Fruit fly (Drosophila melanogaster): ENCODE data around the gene Diedel.
A peak's percentile ranks its signal among the peaks of the same experiment; 100 is the strongest.

Gene Diedel

DNA sequence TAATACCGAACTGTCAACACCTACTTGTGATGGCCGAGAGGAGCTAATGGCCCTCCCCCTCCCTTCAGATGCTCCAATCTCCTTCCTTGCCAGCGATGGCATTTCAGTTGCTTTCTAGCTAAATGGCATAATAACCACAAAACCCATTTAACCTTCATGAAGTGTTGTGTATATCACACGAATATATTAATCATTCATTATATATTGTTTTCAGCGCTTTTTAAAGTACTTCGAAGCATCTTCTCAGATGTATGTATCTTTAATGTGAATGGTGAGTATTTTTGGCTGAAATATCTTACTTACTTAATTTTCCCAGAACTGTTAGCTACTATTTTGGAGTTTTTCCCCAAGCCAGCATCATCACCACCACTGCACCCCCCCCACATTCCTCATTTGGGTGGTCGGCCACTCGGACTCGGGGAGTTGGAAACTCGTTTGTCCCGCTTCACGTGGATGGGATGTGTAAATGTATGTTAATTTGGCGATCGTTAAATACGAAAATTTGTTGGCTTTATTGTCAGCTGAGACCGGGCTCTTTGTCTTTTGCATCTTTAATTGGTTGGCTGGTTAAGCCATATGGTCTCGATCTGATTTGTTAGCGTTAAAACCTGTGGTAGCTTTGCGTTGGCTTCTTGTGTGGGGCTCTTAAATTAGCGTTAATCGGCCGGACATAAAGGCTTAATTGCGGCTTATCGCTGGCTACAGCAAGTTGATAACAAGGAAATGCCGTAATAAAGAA is 18.8 kb downstream of the Diedel start:
- TF ChIP-seq fd96Ca (GFP tag; IDR thresholded peaks at IDR 0.05), result no peak
- no peak for TF ChIP-seq CG4496 (GFP tag; IDR thresholded peaks at IDR 0.05)
- no peak for TF ChIP-seq CG14655 (GFP tag; optimal IDR thresholded peaks at IDR 0.05)

DNA sequence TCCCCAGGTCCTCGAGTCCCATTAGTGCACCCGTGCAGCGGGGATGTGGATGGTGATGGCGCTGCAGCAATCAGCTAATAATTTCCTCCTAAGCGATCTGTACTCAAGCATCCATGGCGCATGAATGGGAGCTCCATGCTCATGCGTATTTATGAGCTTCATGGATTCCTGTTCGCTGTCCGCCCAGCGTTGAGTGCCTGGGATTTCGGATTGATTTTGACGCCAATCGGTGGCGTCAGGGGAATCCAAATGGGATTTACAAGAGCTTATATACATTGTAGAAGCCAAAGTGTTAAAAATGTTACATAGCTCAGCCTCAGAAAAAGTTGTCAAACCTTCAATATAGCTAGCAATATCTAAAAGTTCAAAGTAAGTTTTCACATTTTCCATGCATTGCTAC is 21.8 kb downstream of the Diedel start, which contains the start of gene ND-20L:
Gene ND-20L, plus strand, starts transcription at position 301 of the 400 bp plus-strand sequence.
- TF ChIP-seq CG12605 (GFP tag; IDR thresholded peaks at IDR 0.05), result no peak
- TF ChIP-seq CG14655 (GFP tag; optimal IDR thresholded peaks at IDR 0.05), result no peak
- TF ChIP-seq CG9948 (tag; optimal IDR thresholded peaks at IDR 0.05), result no peak
- no peak for TF ChIP-seq fd96Ca (GFP tag; IDR thresholded peaks at IDR 0.05)
- TF ChIP-seq CG15710 (tag; optimal IDR thresholded peaks at IDR 0.05), result no peak
- TF ChIP-seq gl (tag; optimal IDR thresholded peaks at IDR 0.05), result no peak

DNA sequence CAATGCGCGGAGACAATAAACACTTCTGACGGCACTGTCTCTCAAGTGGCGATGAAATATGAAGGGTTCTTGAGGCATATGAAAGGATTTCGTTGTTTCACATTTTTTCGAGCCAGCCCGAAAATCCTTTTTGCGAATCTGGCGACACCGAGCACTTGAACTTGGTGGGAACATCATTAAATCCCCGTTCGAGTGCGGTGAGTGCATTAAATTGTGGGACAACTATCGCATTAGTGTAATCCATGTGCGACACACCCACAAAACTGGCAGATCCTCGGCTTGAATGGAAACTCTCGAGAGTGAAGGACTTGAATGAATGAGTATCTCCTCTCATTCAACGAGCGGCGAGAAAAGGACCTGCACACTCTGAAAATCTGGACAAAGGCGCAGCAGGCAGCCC is 23.1 kb downstream of the Diedel start:
- TF ChIP-seq CG34367 (tag; optimal IDR thresholded peaks at IDR 0.05), result no peak
- TF ChIP-seq CG8301 (tag; optimal IDR thresholded peaks at IDR 0.05), result no peak
- no peak for TF ChIP-seq CG13204 (GFP tag; optimal IDR thresholded peaks at IDR 0.05)
- no peak for TF ChIP-seq CG17806 (tag; optimal IDR thresholded peaks at IDR 0.05)
- no peak for TF ChIP-seq fd96Ca (GFP tag; IDR thresholded peaks at IDR 0.05)
- TF ChIP-seq Pif1A (GFP tag; optimal IDR thresholded peaks at IDR 0.05), result no peak
- no peak for TF ChIP-seq Ets98B (GFP tag; IDR thresholded peaks at IDR 0.05)
- TF ChIP-seq CG32121 (GFP tag; IDR thresholded peaks at IDR 0.05), result no peak
- TF ChIP-seq Pif1B (GFP tag; optimal IDR thresholded peaks at IDR 0.05), result no peak
- TF ChIP-seq gl (tag; optimal IDR thresholded peaks at IDR 0.05), result no peak
- no peak for TF ChIP-seq D1 (tag; optimal IDR thresholded peaks at IDR 0.05)
- TF ChIP-seq CG10348 (GFP tag; IDR thresholded peaks at IDR 0.05), result no peak
- TF ChIP-seq CG14655 (GFP tag; optimal IDR thresholded peaks at IDR 0.05), result no peak
- no peak for TF ChIP-seq CG9948 (tag; optimal IDR thresholded peaks at IDR 0.05)
- no peak for TF ChIP-seq CG8159 (tag; optimal IDR thresholded peaks at IDR 0.05)
- TF ChIP-seq Snoo (tag; optimal IDR thresholded peaks at IDR 0.05), result no peak
- TF ChIP-seq CG15710 (tag; optimal IDR thresholded peaks at IDR 0.05), result no peak
- TF ChIP-seq CG12605 (GFP tag; IDR thresholded peaks at IDR 0.05), result no peak
- TF ChIP-seq rn (GFP tag; IDR thresholded peaks at IDR 0.05), result no peak
- no peak for TF ChIP-seq EcR (GFP tag; optimal IDR thresholded peaks at IDR 0.05)

DNA sequence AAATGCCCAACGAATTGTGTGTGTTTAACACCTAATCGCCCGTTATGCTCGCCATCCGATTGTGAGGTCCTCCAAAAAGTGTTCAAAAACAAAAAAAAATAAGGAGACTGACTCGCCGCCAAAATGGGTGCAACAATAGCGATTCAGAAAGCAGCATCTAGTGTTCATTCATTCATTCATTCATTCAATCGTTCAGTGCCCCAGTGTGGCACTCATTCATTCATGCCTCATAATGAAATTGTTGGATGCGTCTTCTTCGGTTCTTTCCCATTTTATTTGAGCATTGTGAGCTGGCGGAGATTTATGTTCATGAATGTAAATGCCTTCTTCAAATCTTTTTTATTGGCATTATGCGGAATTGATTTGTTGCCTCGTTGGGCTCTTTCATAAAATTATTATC is 24.3 kb downstream of the Diedel start:
- TF ChIP-seq CG34367 (tag; optimal IDR thresholded peaks at IDR 0.05) (no peak), CG8159 (tag; optimal IDR thresholded peaks at IDR 0.05) (no peak), CG9948 (tag; optimal IDR thresholded peaks at IDR 0.05) (no peak), Pif1A (GFP tag; optimal IDR thresholded peaks at IDR 0.05) (no peak)

DNA sequence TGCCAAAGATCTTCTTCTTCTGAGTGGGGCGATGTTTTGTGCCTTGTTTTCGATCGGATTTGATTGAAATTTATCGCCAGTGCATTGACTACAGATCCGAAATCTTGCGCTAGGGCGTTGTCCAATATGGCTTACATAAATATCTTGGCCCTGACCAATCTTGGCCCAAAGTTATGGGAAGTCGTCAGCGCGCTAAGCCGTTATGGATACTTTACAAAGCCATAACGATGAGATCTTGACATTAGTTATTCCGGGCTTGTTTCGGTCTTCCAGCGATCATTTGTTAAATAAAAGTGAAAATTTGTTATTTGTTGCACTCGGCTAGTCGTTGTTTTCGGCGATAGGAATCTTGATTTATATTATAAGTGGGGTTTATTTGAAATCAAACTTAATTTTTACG is 24.8 kb downstream of the Diedel start:
- TF ChIP-seq CG8159 (tag; optimal IDR thresholded peaks at IDR 0.05) (no peak), Snoo (tag; optimal IDR thresholded peaks at IDR 0.05) (no peak), CG9948 (tag; optimal IDR thresholded peaks at IDR 0.05) (no peak), D1 (tag; optimal IDR thresholded peaks at IDR 0.05) (no peak)

DNA sequence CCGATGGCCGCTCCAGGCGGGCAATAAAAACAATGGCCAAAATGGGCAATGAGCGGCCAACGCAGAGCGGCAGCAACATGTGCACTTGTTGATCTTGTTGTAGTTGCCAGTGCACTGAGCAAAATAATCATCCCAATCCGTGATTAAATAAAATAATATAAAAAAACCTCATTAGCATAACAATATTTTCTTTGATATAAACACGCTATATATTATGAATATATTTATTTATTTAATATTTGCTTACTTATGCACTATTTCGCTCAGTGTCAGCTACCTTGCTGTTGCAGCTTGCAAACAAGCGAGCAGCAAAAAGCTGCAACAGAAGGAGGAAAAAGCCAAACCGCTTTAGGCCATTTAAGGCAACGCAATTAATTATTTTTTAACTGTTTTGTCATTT is 25.7 kb downstream of the Diedel start:
- TF ChIP-seq Ets98B (GFP tag; IDR thresholded peaks at IDR 0.05), result peak; percentile 63
- peak; percentile 45; the same call in 2 of the 3 replicates for TF ChIP-seq fd96Ca (GFP tag; IDR thresholded peaks at IDR 0.05)
- peak; percentile 59; the same call in 1 of the 2 replicates for TF ChIP-seq CG32121 (GFP tag; IDR thresholded peaks at IDR 0.05)
- TF ChIP-seq CG8301 (tag; optimal IDR thresholded peaks at IDR 0.05), result peak; percentile 56
- TF ChIP-seq CG8159 (tag; optimal IDR thresholded peaks at IDR 0.05), result peak; percentile 87
- TF ChIP-seq CG4496 (GFP tag; IDR thresholded peaks at IDR 0.05), result peak; percentile 73; the same call in 2 of the 3 replicates
- peak; percentile 52 for TF ChIP-seq Snoo (tag; optimal IDR thresholded peaks at IDR 0.05)
- no peak for TF ChIP-seq CG10348 (GFP tag; IDR thresholded peaks at IDR 0.05)
- peak; percentile 64 for TF ChIP-seq CG13204 (GFP tag; optimal IDR thresholded peaks at IDR 0.05)
- TF ChIP-seq CG12605 (GFP tag; IDR thresholded peaks at IDR 0.05), result peak; percentile 27; the same call in 1 of the 2 replicates
- peak; percentile 78 for TF ChIP-seq CG9948 (tag; optimal IDR thresholded peaks at IDR 0.05)
- peak; percentile 83 for TF ChIP-seq CG15710 (tag; optimal IDR thresholded peaks at IDR 0.05)
- peak; percentile 69 for TF ChIP-seq CG34367 (tag; optimal IDR thresholded peaks at IDR 0.05)
- TF ChIP-seq EcR (GFP tag; optimal IDR thresholded peaks at IDR 0.05), result no peak
- TF ChIP-seq CG14655 (GFP tag; optimal IDR thresholded peaks at IDR 0.05), result peak; percentile 75
- peak; percentile 84 for TF ChIP-seq CG17806 (tag; optimal IDR thresholded peaks at IDR 0.05)
- TF ChIP-seq Pif1A (GFP tag; optimal IDR thresholded peaks at IDR 0.05), result peak; percentile 50
- TF ChIP-seq rn (GFP tag; IDR thresholded peaks at IDR 0.05), result 0 out of 2 replicates have a peak, but pooled peaks have one; percentile 29
- peak; percentile 15 for TF ChIP-seq gl (tag; optimal IDR thresholded peaks at IDR 0.05)
- TF ChIP-seq D1 (tag; optimal IDR thresholded peaks at IDR 0.05), result peak; percentile 48
- TF ChIP-seq Pif1B (GFP tag; optimal IDR thresholded peaks at IDR 0.05), result peak; percentile 75

DNA sequence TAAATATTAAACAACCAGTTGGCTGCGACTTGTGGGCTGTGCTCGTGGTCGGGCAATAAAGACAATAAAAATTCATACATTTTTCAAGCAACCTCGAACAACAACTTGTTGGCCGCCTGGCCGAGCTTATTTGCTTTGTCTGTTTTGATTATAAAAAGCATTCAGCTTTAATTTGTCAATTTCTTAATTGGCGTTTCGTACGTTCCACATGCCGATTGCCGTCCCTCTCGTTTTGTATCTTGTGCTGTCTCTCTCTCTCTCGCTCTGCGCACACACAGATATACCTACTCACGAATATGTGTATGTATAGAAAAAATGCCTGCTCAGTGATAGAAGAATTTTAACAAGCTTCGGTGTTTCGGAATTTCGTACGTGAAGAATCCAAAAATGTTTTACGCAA is 26.6 kb downstream of the Diedel start:
- TF ChIP-seq CG14655 (GFP tag; optimal IDR thresholded peaks at IDR 0.05) (no peak), CG10348 (GFP tag; IDR thresholded peaks at IDR 0.05) (no peak), CG13204 (GFP tag; optimal IDR thresholded peaks at IDR 0.05) (no peak)

Data from whole organism, pupa.